Fruit fly (Drosophila melanogaster) whole organism, embryonic: ENCODE measurements around the gene Sce.

Source experiments
- Blimp-1 ChIP-seq: fragments of 200-800 bp; sonication (Bioruptor generic); optimal IDR thresholded peaks from 3 replicates; lab custom pipeline; 2018; ENCODE audit warnings: missing biosample characterization, missing genetic modification characterization, mild to moderate bottlenecking, moderate library complexity, missing genetic modification reagents
- Bteb2 ChIP-seq: fragments of 200-800 bp; sonication (Bioruptor generic); optimal IDR thresholded peaks from 2 replicates; lab custom pipeline; 2016; ENCODE audit warnings: missing biosample characterization, missing genetic modification characterization
- CG11085 ChIP-seq: fragments of 200-800 bp; sonication (Bioruptor generic); IDR thresholded peaks from 2 replicates; pipeline ENCODE4 v1.3.6; 2022; ENCODE audit warnings: missing biosample characterization, missing genetic modification characterization
- CG11398 ChIP-seq: fragments of 200-800 bp; sonication (Bioruptor generic); optimal IDR thresholded peaks from 2 replicates; lab custom pipeline; 2016; ENCODE audit warnings: missing biosample characterization, missing genetic modification characterization
- CG11695 ChIP-seq: fragments of 200-800 bp; sonication (Bioruptor generic); IDR thresholded peaks from 3 replicates; pipeline ENCODE4 v1.3.6; 2022; ENCODE audit warnings: missing biosample characterization, missing genetic modification characterization
- CG11723 ChIP-seq: fragments of 200-800 bp; sonication (Bioruptor generic); optimal IDR thresholded peaks from 2 replicates; lab custom pipeline; 2017; ENCODE audit warnings: missing biosample characterization, mild to moderate bottlenecking, missing genetic modification characterization
- CG13894 ChIP-seq: fragments of 200-800 bp; sonication (Bioruptor generic); optimal IDR thresholded peaks from 3 replicates; lab custom pipeline; 2018; ENCODE audit warnings: missing biosample characterization, mild to moderate bottlenecking, missing genetic modification characterization, moderate library complexity
- CG15269 ChIP-seq: fragments of 200-800 bp; sonication (Bioruptor generic); optimal IDR thresholded peaks from 2 replicates; lab custom pipeline; 2018; ENCODE audit warnings: missing biosample characterization, mild to moderate bottlenecking, missing genetic modification characterization, moderate library complexity
- CG16815 ChIP-seq: fragments of 200-800 bp; sonication (Bioruptor generic); optimal IDR thresholded peaks from 3 replicates; lab custom pipeline; 2017; ENCODE audit warnings: missing biosample characterization, mild to moderate bottlenecking, missing genetic modification characterization
- CG16863 ChIP-seq: fragments of 200-800 bp; sonication (Bioruptor generic); optimal IDR thresholded peaks from 3 replicates; lab custom pipeline; 2016; ENCODE audit warnings: missing biosample characterization, missing genetic modification characterization
- CG17186 ChIP-seq: fragments of 200-800 bp; sonication (Bioruptor generic); optimal IDR thresholded peaks from 3 replicates; lab custom pipeline; 2017; ENCODE audit warnings: missing biosample characterization, missing genetic modification reagents, missing genetic modification characterization
- CG17328 ChIP-seq: fragments of 200-800 bp; sonication (Bioruptor generic); IDR thresholded peaks from 2 replicates; pipeline ENCODE4 v1.3.6; 2022; ENCODE audit warnings: missing biosample characterization, missing genetic modification characterization
- CG4424 ChIP-seq: fragments of 200-800 bp; sonication (Bioruptor generic); optimal IDR thresholded peaks from 3 replicates; lab custom pipeline; 2016; ENCODE audit warnings: missing biosample characterization, missing genetic modification characterization
- CG5953 ChIP-seq: fragments of 200-800 bp; sonication (Bioruptor generic); IDR thresholded peaks from 2 replicates; pipeline ENCODE4 v1.3.6; 2022; ENCODE audit warnings: missing biosample characterization, missing genetic modification characterization
- CG6854 ChIP-seq: fragments of 200-800 bp; sonication (Bioruptor generic); optimal IDR thresholded peaks from 3 replicates; lab custom pipeline; 2017; ENCODE audit warnings: missing biosample characterization, mild to moderate bottlenecking, missing genetic modification characterization
- CG7372 ChIP-seq: fragments of 200-800 bp; sonication (Bioruptor generic); IDR thresholded peaks from 2 replicates; pipeline ENCODE4 v1.3.6; 2022; ENCODE audit warnings: missing biosample characterization, missing genetic modification characterization
- CG7745 ChIP-seq: fragments of 200-800 bp; sonication (Bioruptor generic); optimal IDR thresholded peaks from 2 replicates; lab custom pipeline; 2018; ENCODE audit warnings: missing biosample characterization, mild to moderate bottlenecking, missing genetic modification characterization, moderate library complexity
- CTCF ChIP-seq: fragments of 200-800 bp; sonication (Bioruptor generic); optimal IDR thresholded peaks from 2 replicates; lab custom pipeline; 2017; ENCODE audit warnings: missing biosample characterization, mild to moderate bottlenecking, missing genetic modification characterization, moderate library complexity
- Camta ChIP-seq: fragments of 200-800 bp; sonication (Bioruptor generic); optimal IDR thresholded peaks from 2 replicates; lab custom pipeline; 2016; ENCODE audit warnings: missing biosample characterization, missing genetic modification characterization
- Ets65A ChIP-seq: fragments of 200-800 bp; sonication (Bioruptor generic); peaks from one replicate; lab custom pipeline; 2016; ENCODE audit warnings: missing biosample characterization, missing genetic modification characterization
- Fer1 ChIP-seq: fragments of 200-800 bp; sonication (Bioruptor generic); optimal IDR thresholded peaks from 2 replicates; lab custom pipeline; 2017; ENCODE audit warnings: missing biosample characterization, mild to moderate bottlenecking, missing genetic modification characterization
- Fer2 ChIP-seq: fragments of 200-800 bp; sonication (Bioruptor generic); optimal IDR thresholded peaks from 2 replicates; lab custom pipeline; 2018; ENCODE audit warnings: missing biosample characterization, mild to moderate bottlenecking, missing genetic modification characterization, moderate library complexity
- Jarid2 ChIP-seq: fragments of 200-800 bp; sonication (Bioruptor generic); optimal IDR thresholded peaks from 3 replicates; lab custom pipeline; 2017; ENCODE audit warnings: mild to moderate bottlenecking, missing biosample characterization, missing genetic modification reagents, missing genetic modification characterization
- Lhr ChIP-seq: fragments of 200-800 bp; sonication (Bioruptor generic); optimal IDR thresholded peaks from 3 replicates; lab custom pipeline; 2017; ENCODE audit warnings: mild to moderate bottlenecking, missing biosample characterization, missing genetic modification reagents, missing genetic modification characterization
- Mad ChIP-seq: fragments of 200-800 bp; sonication (Bioruptor generic); optimal IDR thresholded peaks from 2 replicates; lab custom pipeline; 2016; ENCODE audit warnings: missing biosample characterization, missing genetic modification characterization
- PHDP ChIP-seq: fragments of 200-800 bp; sonication (Bioruptor generic); optimal IDR thresholded peaks from 3 replicates; lab custom pipeline; 2018; ENCODE audit warnings: missing biosample characterization, mild to moderate bottlenecking, missing genetic modification characterization, moderate library complexity
- Pdp1 ChIP-seq, 2 experiments: fragments of 200-800 bp; sonication (Bioruptor generic); optimal IDR thresholded peaks; 3 replicates each; lab custom pipeline; 2016; ENCODE audit warnings: missing biosample characterization in 2 of 2, missing genetic modification characterization in 2 of 2, mild to moderate bottlenecking in 1 of 2, moderate library complexity in 1 of 2
- Scr ChIP-seq: fragments of 200-800 bp; sonication (Bioruptor generic); IDR thresholded peaks from 2 replicates; pipeline ENCODE4 v1.3.6; 2022; ENCODE audit warnings: missing biosample characterization, missing genetic modification characterization; ENCODE audit not compliant: partially characterized antibody
- aop ChIP-seq: fragments of 200-800 bp; sonication (Bioruptor generic); IDR thresholded peaks from 2 replicates; pipeline ENCODE4 v1.3.6; 2022; ENCODE audit warnings: missing biosample characterization, missing genetic modification characterization
- corto ChIP-seq: fragments of 200-800 bp; sonication (Bioruptor generic); optimal IDR thresholded peaks from 2 replicates; lab custom pipeline; 2016; ENCODE audit warnings: missing biosample characterization, mild to moderate bottlenecking, missing genetic modification characterization, moderate library complexity
- crc ChIP-seq: fragments of 200-800 bp; sonication (Bioruptor generic); optimal IDR thresholded peaks from 2 replicates; lab custom pipeline; 2016; ENCODE audit warnings: missing biosample characterization, missing genetic modification characterization
- da ChIP-seq: fragments of 200-800 bp; sonication (Bioruptor generic); optimal IDR thresholded peaks from 2 replicates; lab custom pipeline; 2016; ENCODE audit warnings: missing biosample characterization, missing genetic modification characterization
- danr ChIP-seq: fragments of 200-800 bp; sonication (Bioruptor generic); IDR thresholded peaks from 2 replicates; pipeline ENCODE4 v1.3.6; 2022; ENCODE audit warnings: missing biosample characterization, missing genetic modification characterization
- dmrt11E ChIP-seq: fragments of 200-800 bp; sonication (Bioruptor generic); optimal IDR thresholded peaks from 3 replicates; lab custom pipeline; 2018; ENCODE audit warnings: missing biosample characterization, mild to moderate bottlenecking, missing genetic modification characterization, moderate library complexity
- dmrt99B ChIP-seq: fragments of 200-800 bp; sonication (Bioruptor generic); optimal IDR thresholded peaks from 2 replicates; lab custom pipeline; 2018; ENCODE audit warnings: missing biosample characterization, mild to moderate bottlenecking, missing genetic modification characterization, moderate library complexity
- fru ChIP-seq: fragments of >200 bp; optimal IDR thresholded peaks from 2 replicates; lab custom pipeline; 2017
- ftz-f1 ChIP-seq: fragments of 200-800 bp; sonication (Bioruptor generic); optimal IDR thresholded peaks from 2 replicates; lab custom pipeline; 2016; ENCODE audit warnings: missing biosample characterization, missing genetic modification characterization
- klu ChIP-seq: fragments of 200-800 bp; sonication (Bioruptor generic); IDR thresholded peaks from 2 replicates; pipeline ENCODE4 v1.3.6; 2022; ENCODE audit warnings: missing biosample characterization, missing genetic modification characterization
- mirr ChIP-seq: fragments of 200-800 bp; sonication (Bioruptor generic); optimal IDR thresholded peaks from 3 replicates; lab custom pipeline; 2018; ENCODE audit warnings: missing biosample characterization, mild to moderate bottlenecking, missing genetic modification characterization
- mld ChIP-seq: fragments of 200-800 bp; sonication (Bioruptor generic); IDR thresholded peaks from 3 replicates; pipeline ENCODE4 v1.3.6; 2022; ENCODE audit warnings: missing biosample characterization, missing genetic modification characterization; ENCODE audit not compliant: partially characterized antibody
- nmo ChIP-seq: fragments of 200-800 bp; sonication (Bioruptor generic); optimal IDR thresholded peaks from 2 replicates; lab custom pipeline; 2018; ENCODE audit warnings: missing biosample characterization, mild to moderate bottlenecking, missing genetic modification characterization, moderate library complexity
- pnt ChIP-seq: fragments of 200-800 bp; sonication (Bioruptor generic); optimal IDR thresholded peaks from 3 replicates; lab custom pipeline; 2016; ENCODE audit warnings: missing biosample characterization, missing genetic modification characterization
- prd ChIP-seq, 3 experiments: fragments of >200 bp in 2 of 3; fragments of 200-800 bp in 1 of 3; sonication (Bioruptor generic) in 1 of 3; optimal IDR thresholded peaks in 2 of 3; IDR thresholded peaks in 1 of 3; 2 replicates in 2 of 3; 3 replicates in 1 of 3; pipeline versions ENCODE4 v1.3.6 to Lab custom; 2017 to 2022; ENCODE audit warnings: missing biosample characterization in 1 of 3, missing genetic modification characterization in 1 of 3
- sc ChIP-seq, 3 experiments: fragments of >200 bp in 2 of 3; fragments of 200-800 bp in 1 of 3; sonication (Bioruptor generic) in 1 of 3; optimal IDR thresholded peaks; 2 replicates in 2 of 3; 3 replicates in 1 of 3; lab custom pipeline; 2017; ENCODE audit warnings: mild to moderate bottlenecking in 1 of 3, missing biosample characterization in 1 of 3, missing genetic modification characterization in 1 of 3, missing genetic modification reagents in 1 of 3
- scrt ChIP-seq: fragments of 200-800 bp; sonication (Bioruptor generic); optimal IDR thresholded peaks from 2 replicates; lab custom pipeline; 2018; ENCODE audit warnings: missing biosample characterization, mild to moderate bottlenecking, missing genetic modification characterization, moderate library complexity
- sna ChIP-seq: fragments of 200-800 bp; sonication (Bioruptor generic); IDR thresholded peaks from 2 replicates; pipeline ENCODE4 v1.3.6; 2022; ENCODE audit warnings: missing biosample characterization, missing genetic modification characterization; ENCODE audit not compliant: partially characterized antibody
- stc ChIP-seq: fragments of 200-800 bp; sonication (Bioruptor generic); IDR thresholded peaks from 2 replicates; pipeline ENCODE4 v1.3.6; 2022; ENCODE audit warnings: missing biosample characterization, missing genetic modification characterization
- tx ChIP-seq: fragments of 200-800 bp; sonication (Bioruptor generic); optimal IDR thresholded peaks from 2 replicates; lab custom pipeline; 2016; ENCODE audit warnings: missing biosample characterization, missing genetic modification characterization
- wek ChIP-seq: fragments of 200-800 bp; sonication (Bioruptor generic); optimal IDR thresholded peaks from 3 replicates; lab custom pipeline; 2018; ENCODE audit warnings: missing biosample characterization, mild to moderate bottlenecking, missing genetic modification characterization, moderate library complexity

Gene Sce

DNA sequence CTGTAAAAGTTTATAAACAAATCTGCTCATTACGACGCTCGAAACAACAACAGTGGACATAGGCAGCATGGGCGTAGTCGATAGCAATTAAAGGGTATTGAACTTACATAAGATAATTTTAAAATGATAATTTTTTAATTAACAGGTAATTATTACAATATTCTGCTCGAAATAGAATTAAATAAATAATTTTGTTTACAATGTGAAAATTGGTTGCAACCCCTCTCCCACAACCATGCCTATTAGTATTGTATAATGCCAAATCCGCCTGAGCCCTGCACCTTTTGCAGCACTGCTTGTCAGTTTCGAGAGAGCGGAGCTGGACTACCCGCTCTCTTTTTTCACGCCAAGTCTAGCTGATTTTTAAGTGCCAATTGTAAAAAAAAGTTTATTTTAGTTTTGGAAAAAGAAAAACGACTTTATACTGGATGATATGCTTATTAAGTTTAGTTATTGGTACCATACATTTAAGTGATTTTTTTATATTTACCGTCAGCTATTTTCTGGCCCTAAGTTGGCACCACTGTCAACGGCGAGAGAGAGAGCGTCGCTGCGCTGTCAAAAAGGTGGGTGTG lies 45.7 kb downstream of the Sce start, which contains the start of the genes CG5611 and Mtl (continued):
- TF ChIP-seq scrt (GFP tag; lab: Kevin White, UChicago): peak; percentile 97
- TF ChIP-seq PHDP (tag; lab: Kevin White, UChicago): peak; percentile 100
- TF ChIP-seq CG11723 (GFP tag; lab: Kevin White, UChicago): peak; percentile 99
- TF ChIP-seq Jarid2 (GFP tag; lab: Kevin White, UChicago): peak; percentile 96
- TF ChIP-seq Mad (GFP tag; lab: Kevin White, UChicago): peak; percentile 99
- peak; percentile 99 for TF ChIP-seq mirr (GFP tag; lab: Kevin White, UChicago)
- peak; percentile 95 for TF ChIP-seq CG17186 (GFP tag; lab: Kevin White, UChicago)
- TF ChIP-seq CG4424: peak; percentile 100
- TF ChIP-seq fru (lab: Kevin White, UChicago): no peak
- peak; percentile 94 for TF ChIP-seq CG7745 (tag; lab: Kevin White, UChicago)
- TF ChIP-seq Bteb2 (GFP tag; lab: Kevin White, UChicago): peak; percentile 99
- TF ChIP-seq wek (GFP tag; lab: Kevin White, UChicago): peak; percentile 96
- TF ChIP-seq crc (GFP tag; lab: Kevin White, UChicago): peak; percentile 89
- peak; percentile 99 for TF ChIP-seq Camta
- peak; percentile 100 for TF ChIP-seq Fer2 (tag; lab: Kevin White, UChicago)
- no peak for TF ChIP-seq sc (optimal IDR thresholded peaks at IDR 0.05; lab: Kevin White, UChicago)
- peak; percentile 99 for TF ChIP-seq sc (GFP tag; optimal IDR thresholded peaks at IDR 0.05; lab: Kevin White, UChicago)
- TF ChIP-seq prd (optimal IDR thresholded peaks at IDR 0.05; lab: Kevin White, UChicago): no peak
- peak; percentile 100 for TF ChIP-seq prd (GFP tag; IDR thresholded peaks at IDR 0.05; lab: Robert Waterston, UW)
- peak; percentile 100 for TF ChIP-seq CG11085
- peak; percentile 99 for TF ChIP-seq Lhr (GFP tag; lab: Kevin White, UChicago)
- peak; percentile 98 for TF ChIP-seq pnt (GFP tag; lab: Kevin White, UChicago)
- peak; percentile 100 for TF ChIP-seq CG11695
- TF ChIP-seq sna (GFP tag; lab: Robert Waterston, UW): no peak
- peak; percentile 94 for TF ChIP-seq da
- TF ChIP-seq Blimp-1 (GFP tag; lab: Kevin White, UChicago): peak; percentile 99
- peak; percentile 100 for TF ChIP-seq klu (GFP tag; lab: Robert Waterston, UW)
- TF ChIP-seq Pdp1 (GFP tag; optimal IDR thresholded peaks at IDR 0.05; lab: Kevin White, UChicago): peak; percentile 99
- peak; percentile 100 for TF ChIP-seq CG16815 (GFP tag; lab: Kevin White, UChicago)
- TF ChIP-seq dmrt99B (tag; lab: Kevin White, UChicago): peak; percentile 100
- TF ChIP-seq Ets65A (GFP tag; lab: Kevin White, UChicago): peak; percentile 100
- peak; percentile 100 for TF ChIP-seq CG15269 (tag; lab: Kevin White, UChicago)
- TF ChIP-seq CG13894: peak; percentile 99
- peak; percentile 97 for TF ChIP-seq corto (GFP tag; lab: Kevin White, UChicago)
- peak; percentile 88 for TF ChIP-seq CG11398 (GFP tag; lab: Kevin White, UChicago)
- TF ChIP-seq aop (GFP tag; lab: Robert Waterston, UW): peak; percentile 98
- peak; percentile 78 for TF ChIP-seq CTCF (GFP tag; lab: Kevin White, UChicago)
- peak; percentile 99 for TF ChIP-seq CG6854
- TF ChIP-seq tx (GFP tag; lab: Kevin White, UChicago): peak; percentile 96
- TF ChIP-seq dmrt11E: peak; percentile 100
- peak; percentile 93 for TF ChIP-seq ftz-f1 (GFP tag; lab: Kevin White, UChicago)
- peak; percentile 100 for TF ChIP-seq CG17328 (GFP tag; lab: Robert Waterston, UW)
- TF ChIP-seq stc (GFP tag; lab: Robert Waterston, UW): peak; percentile 100
- peak; percentile 36; the same call in 1 of the 2 replicates for TF ChIP-seq Scr (GFP tag; lab: Robert Waterston, UW)
- TF ChIP-seq mld (GFP tag; lab: Robert Waterston, UW): no peak
- peak; percentile 100 for TF ChIP-seq CG7372 (GFP tag; lab: Robert Waterston, UW)
- peak; percentile 99 for TF ChIP-seq Fer1 (GFP tag; lab: Kevin White, UChicago)
- TF ChIP-seq danr (GFP tag; lab: Robert Waterston, UW): peak; percentile 100
- peak; percentile 100 for TF ChIP-seq nmo (GFP tag; lab: Kevin White, UChicago)
- TF ChIP-seq CG5953 (GFP tag; lab: Robert Waterston, UW): peak; percentile 100
- TF ChIP-seq CG16863: peak; percentile 97
